Fruit fly (Drosophila melanogaster) whole organism: Measurements from ENCODE around the gene CG4230.

ENCODE experiments used
- Dll ChIP-seq: fragments of >200 bp; optimal IDR thresholded peaks from 2 replicates; lab custom pipeline; 2017
- pan ChIP-seq: fragments of >200 bp; optimal IDR thresholded peaks from 2 replicates; lab custom pipeline; 2017

dm6 chr2L:5046261-5046660, 49.8 kb upstream of the CG4230 start:
- TF ChIP-seq Dll (lab: Kevin White, UChicago) (no peak), pan (no peak)
